Worm (Caenorhabditis elegans) whole organism, mixed stage, embryonic: Measurements from ENCODE around the gene Y50D4B.1.

Source experiments
- elt-1 ChIP-seq: sonication (generic microtip); optimal IDR thresholded peaks from 2 replicates; lab custom pipeline; 2017; ENCODE audit warnings: missing genetic modification characterization, mild to moderate bottlenecking, missing compliant biosample characterization, antibody characterized with exemption, moderate library complexity, borderline replicate concordance; ENCODE audit not compliant: insufficient read depth
- lsy-2 ChIP-seq: fragments of 150-350 bp; optimal IDR thresholded peaks from 2 replicates; lab custom pipeline; 2014; ENCODE audit warnings: missing biosample characterization, missing genetic modification characterization
- snpc-4 ChIP-seq: fragments of 150-350 bp; optimal IDR thresholded peaks from 2 replicates; lab custom pipeline; 2014; ENCODE audit warnings: missing biosample characterization, missing genetic modification characterization
- unc-62 ChIP-seq: fragments of 150-350 bp; optimal IDR thresholded peaks from 2 replicates; lab custom pipeline; 2014; ENCODE audit warnings: missing biosample characterization, missing genetic modification reagents, missing genetic modification characterization

ce11 chrV:1164196-1164691, 51.5 kb downstream of the Y50D4B.1 start, which contains the start of gene T21H3.5:
- TF ChIP-seq unc-62 (GFP tag; lab: Kevin White, UChicago) (no peak), lsy-2 (tag; lab: Kevin White, UChicago) (no peak), elt-1 (tag; lab: Kevin White, UChicago) (no peak), snpc-4 (tag; lab: Kevin White, UChicago) (no peak)
